Fruit fly (Drosophila melanogaster) whole organism, embryonic: ENCODE results near the gene CG1545.

ENCODE experiments used
- BtbVII ChIP-seq: fragments of 200-800 bp; sonication (Bioruptor generic); optimal IDR thresholded peaks from 3 replicates; lab custom pipeline; 2017; ENCODE audit warnings: missing biosample characterization, mild to moderate bottlenecking, missing genetic modification characterization
- CG13624 ChIP-seq: fragments of 200-800 bp; sonication (Bioruptor generic); optimal IDR thresholded peaks from 2 replicates; lab custom pipeline; 2016; ENCODE audit warnings: missing biosample characterization, missing genetic modification characterization
- CG13775 ChIP-seq: fragments of 200-800 bp; sonication (Bioruptor generic); optimal IDR thresholded peaks from 3 replicates; lab custom pipeline; 2017; ENCODE audit warnings: missing biosample characterization, mild to moderate bottlenecking, missing genetic modification characterization
- CG15269 ChIP-seq: fragments of 200-800 bp; sonication (Bioruptor generic); optimal IDR thresholded peaks from 2 replicates; lab custom pipeline; 2018; ENCODE audit warnings: missing biosample characterization, mild to moderate bottlenecking, missing genetic modification characterization, moderate library complexity
- CG17802 ChIP-seq: fragments of 200-800 bp; sonication (Bioruptor generic); optimal IDR thresholded peaks from 2 replicates; lab custom pipeline; 2018; ENCODE audit warnings: missing biosample characterization, mild to moderate bottlenecking, missing genetic modification characterization, moderate library complexity
- CG1832 ChIP-seq: fragments of 200-800 bp; sonication (Bioruptor generic); optimal IDR thresholded peaks from 2 replicates; lab custom pipeline; 2017; ENCODE audit warnings: missing biosample characterization, mild to moderate bottlenecking, missing genetic modification characterization, inconsistent platforms
- CG30403 ChIP-seq: fragments of 200-800 bp; sonication (Bioruptor generic); optimal IDR thresholded peaks from 3 replicates; lab custom pipeline; 2016; ENCODE audit warnings: missing biosample characterization, missing genetic modification characterization
- CG31441 ChIP-seq: fragments of 200-800 bp; sonication (Bioruptor generic); IDR thresholded peaks from 2 replicates; pipeline ENCODE4 v1.3.6; 2022; ENCODE audit warnings: missing biosample characterization, missing genetic modification characterization
- CG3281 ChIP-seq: fragments of 200-800 bp; sonication (Bioruptor generic); optimal IDR thresholded peaks from 3 replicates; lab custom pipeline; 2017; ENCODE audit warnings: missing biosample characterization, mild to moderate bottlenecking, missing genetic modification characterization
- CG33213 ChIP-seq: fragments of 200-800 bp; sonication (Bioruptor generic); optimal IDR thresholded peaks from 3 replicates; lab custom pipeline; 2016; ENCODE audit warnings: missing biosample characterization, missing genetic modification characterization
- CG3407 ChIP-seq: fragments of 200-800 bp; sonication (Bioruptor generic); optimal IDR thresholded peaks from 2 replicates; lab custom pipeline; 2018; ENCODE audit warnings: missing biosample characterization, mild to moderate bottlenecking, missing genetic modification characterization
- CG4328 ChIP-seq: fragments of 200-800 bp; sonication (Bioruptor generic); optimal IDR thresholded peaks from 3 replicates; lab custom pipeline; 2017; ENCODE audit warnings: missing biosample characterization, missing genetic modification reagents, missing genetic modification characterization
- CG4424 ChIP-seq: fragments of 200-800 bp; sonication (Bioruptor generic); optimal IDR thresholded peaks from 3 replicates; lab custom pipeline; 2016; ENCODE audit warnings: missing biosample characterization, missing genetic modification characterization
- CG4820 ChIP-seq: fragments of 200-800 bp; sonication (Bioruptor generic); optimal IDR thresholded peaks from 3 replicates; lab custom pipeline; 2016; ENCODE audit warnings: missing biosample characterization, missing genetic modification characterization
- CG6813 ChIP-seq: fragments of 200-800 bp; sonication (Bioruptor generic); optimal IDR thresholded peaks from 2 replicates; lab custom pipeline; 2017; ENCODE audit warnings: missing biosample characterization, missing genetic modification characterization, mild to moderate bottlenecking, moderate library complexity, missing genetic modification reagents
- CG6854 ChIP-seq: fragments of 200-800 bp; sonication (Bioruptor generic); optimal IDR thresholded peaks from 3 replicates; lab custom pipeline; 2017; ENCODE audit warnings: missing biosample characterization, mild to moderate bottlenecking, missing genetic modification characterization
- CG7357 ChIP-seq: fragments of 200-800 bp; sonication (Bioruptor generic); IDR thresholded peaks from 3 replicates; pipeline ENCODE4 v1.3.6; 2022; ENCODE audit warnings: missing biosample characterization, missing genetic modification characterization
- CG7372 ChIP-seq: fragments of 200-800 bp; sonication (Bioruptor generic); IDR thresholded peaks from 2 replicates; pipeline ENCODE4 v1.3.6; 2022; ENCODE audit warnings: missing biosample characterization, missing genetic modification characterization
- Dll ChIP-seq: fragments of 200-800 bp; sonication (Bioruptor generic); IDR thresholded peaks from 4 replicates; pipeline ENCODE4 v1.3.6; 2022; ENCODE audit warnings: missing biosample characterization, missing genetic modification characterization; ENCODE audit not compliant: partially characterized antibody
- Doc2 ChIP-seq: fragments of 200-800 bp; sonication (Bioruptor generic); IDR thresholded peaks from 2 replicates; pipeline ENCODE4 v1.3.6; 2022; ENCODE audit warnings: missing biosample characterization, missing genetic modification characterization
- Drgx ChIP-seq: fragments of 200-800 bp; sonication (Bioruptor generic); IDR thresholded peaks from 2 replicates; pipeline ENCODE4 v1.3.6; 2022; ENCODE audit warnings: missing biosample characterization, missing genetic modification characterization
- Eip74EF ChIP-seq, 2 experiments: fragments of 200-800 bp in 1 of 2; fragments of >200 bp in 1 of 2; sonication (Bioruptor generic) in 1 of 2; optimal IDR thresholded peaks; 2 replicates each; lab custom pipeline; 2017 to 2019; ENCODE audit warnings: missing biosample characterization in 2 of 2, missing genetic modification characterization in 2 of 2, mild to moderate bottlenecking in 1 of 2, moderate library complexity in 1 of 2
- Elba2 ChIP-seq: fragments of 200-800 bp; sonication (Bioruptor generic); optimal IDR thresholded peaks from 3 replicates; lab custom pipeline; 2016; ENCODE audit warnings: missing biosample characterization, missing genetic modification characterization
- Hmr ChIP-seq: fragments of 200-800 bp; sonication (Bioruptor generic); optimal IDR thresholded peaks from 3 replicates; lab custom pipeline; 2017; ENCODE audit warnings: mild to moderate bottlenecking, missing biosample characterization, missing genetic modification reagents, missing genetic modification characterization
- Hr3 ChIP-seq: fragments of 200-800 bp; sonication (Bioruptor generic); optimal IDR thresholded peaks from 3 replicates; lab custom pipeline; 2016; ENCODE audit warnings: missing biosample characterization, missing genetic modification characterization
- Jarid2 ChIP-seq: fragments of 200-800 bp; sonication (Bioruptor generic); optimal IDR thresholded peaks from 3 replicates; lab custom pipeline; 2017; ENCODE audit warnings: mild to moderate bottlenecking, missing biosample characterization, missing genetic modification reagents, missing genetic modification characterization
- MTF-1 ChIP-seq: fragments of 200-800 bp; sonication (Bioruptor generic); optimal IDR thresholded peaks from 2 replicates; lab custom pipeline; 2018; ENCODE audit warnings: missing biosample characterization, mild to moderate bottlenecking, missing genetic modification characterization, borderline replicate concordance
- NfI ChIP-seq: fragments of 200-800 bp; sonication (Bioruptor generic); optimal IDR thresholded peaks from 3 replicates; lab custom pipeline; 2018; ENCODE audit warnings: missing biosample characterization, mild to moderate bottlenecking, missing genetic modification characterization, moderate library complexity
- Pdp1 ChIP-seq, 2 experiments: fragments of 200-800 bp; sonication (Bioruptor generic); optimal IDR thresholded peaks; 3 replicates each; lab custom pipeline; 2016; ENCODE audit warnings: missing biosample characterization in 2 of 2, missing genetic modification characterization in 2 of 2, mild to moderate bottlenecking in 1 of 2, moderate library complexity in 1 of 2
- Ptx1 ChIP-seq: fragments of 200-800 bp; sonication (Bioruptor generic); IDR thresholded peaks from 2 replicates; pipeline ENCODE4 v1.3.6; 2022; ENCODE audit warnings: missing biosample characterization, missing genetic modification characterization
- bab2 ChIP-seq: fragments of 200-800 bp; sonication (Bioruptor generic); optimal IDR thresholded peaks from 2 replicates; lab custom pipeline; 2016; ENCODE audit warnings: missing biosample characterization, missing genetic modification characterization
- dmrt99B ChIP-seq: fragments of 200-800 bp; sonication (Bioruptor generic); optimal IDR thresholded peaks from 2 replicates; lab custom pipeline; 2018; ENCODE audit warnings: missing biosample characterization, mild to moderate bottlenecking, missing genetic modification characterization, moderate library complexity
- dpn ChIP-seq, 2 experiments: fragments of 200-800 bp; sonication (Bioruptor generic); optimal IDR thresholded peaks; 3 replicates each; lab custom pipeline; 2016; ENCODE audit warnings: missing biosample characterization in 2 of 2, missing genetic modification characterization in 2 of 2
- fd3F ChIP-seq: fragments of 200-800 bp; sonication (Bioruptor generic); optimal IDR thresholded peaks from 2 replicates; lab custom pipeline; 2018; ENCODE audit warnings: missing biosample characterization, mild to moderate bottlenecking, missing genetic modification characterization, moderate library complexity
- fd96Cb ChIP-seq: fragments of 200-800 bp; sonication (Bioruptor generic); optimal IDR thresholded peaks from 2 replicates; lab custom pipeline; 2018; ENCODE audit warnings: missing biosample characterization, mild to moderate bottlenecking, missing genetic modification characterization, moderate library complexity
- gce ChIP-seq: fragments of 200-800 bp; sonication (Bioruptor generic); IDR thresholded peaks from 3 replicates; pipeline ENCODE4 v1.3.6; 2022; ENCODE audit warnings: missing biosample characterization, missing genetic modification characterization
- gem ChIP-seq: fragments of 200-800 bp; sonication (Bioruptor generic); optimal IDR thresholded peaks from 2 replicates; lab custom pipeline; 2019; ENCODE audit warnings: missing biosample characterization, mild to moderate bottlenecking, missing genetic modification characterization, moderate library complexity
- gt ChIP-seq: fragments of 200-800 bp; sonication (Bioruptor generic); IDR thresholded peaks from 2 replicates; pipeline ENCODE4 v1.3.6; 2022; ENCODE audit warnings: missing biosample characterization, missing genetic modification characterization
- klu ChIP-seq: fragments of 200-800 bp; sonication (Bioruptor generic); IDR thresholded peaks from 2 replicates; pipeline ENCODE4 v1.3.6; 2022; ENCODE audit warnings: missing biosample characterization, missing genetic modification characterization
- maf-S ChIP-seq: fragments of 200-800 bp; sonication (Bioruptor generic); optimal IDR thresholded peaks from 2 replicates; lab custom pipeline; 2016; ENCODE audit warnings: missing biosample characterization, missing genetic modification characterization
- nau ChIP-seq: fragments of 200-800 bp; sonication (Bioruptor generic); optimal IDR thresholded peaks from 3 replicates; lab custom pipeline; 2017; ENCODE audit warnings: missing biosample characterization, mild to moderate bottlenecking, missing genetic modification characterization, missing genetic modification reagents
- pan ChIP-seq, 4 experiments: fragments of >200 bp in 3 of 4; fragments of 200-800 bp in 1 of 4; sonication (Bioruptor generic) in 1 of 4; optimal IDR thresholded peaks in 3 of 4; IDR thresholded peaks in 1 of 4; 2 replicates each; pipeline versions ENCODE4 v1.3.6 to Lab custom; 2017 to 2022; ENCODE audit warnings: missing biosample characterization in 2 of 4, missing genetic modification characterization in 2 of 4, mixed read lengths in 1 of 4
- ranshi ChIP-seq: fragments of 200-800 bp; sonication (Bioruptor generic); IDR thresholded peaks from 2 replicates; pipeline ENCODE4 v1.3.6; 2022; ENCODE audit warnings: missing biosample characterization, missing genetic modification characterization
- shn ChIP-seq: fragments of 200-800 bp; sonication (Bioruptor generic); optimal IDR thresholded peaks from 3 replicates; lab custom pipeline; 2016; ENCODE audit warnings: missing biosample characterization, missing genetic modification characterization
- sug ChIP-seq: fragments of 200-800 bp; optimal IDR thresholded peaks from 2 replicates; lab custom pipeline; 2019; ENCODE audit warnings: missing biosample characterization, mild to moderate bottlenecking, missing genetic modification characterization, moderate library complexity
- tio ChIP-seq: fragments of 200-800 bp; sonication (Bioruptor generic); optimal IDR thresholded peaks from 2 replicates; lab custom pipeline; 2017; ENCODE audit warnings: missing biosample characterization, missing genetic modification characterization, inconsistent platforms
- twi ChIP-seq: fragments of 200-800 bp; optimal IDR thresholded peaks from 2 replicates; lab custom pipeline; 2019; ENCODE audit warnings: missing biosample characterization, mild to moderate bottlenecking, missing genetic modification characterization, moderate library complexity
- wdn ChIP-seq: fragments of 200-800 bp; sonication (Bioruptor generic); IDR thresholded peaks from 2 replicates; pipeline ENCODE4 v1.3.6; 2022; ENCODE audit warnings: missing biosample characterization, missing genetic modification characterization
- zfh1 ChIP-seq: fragments of 200-800 bp; sonication (Bioruptor generic); IDR thresholded peaks from 3 replicates; pipeline ENCODE4 v1.3.6; 2022; ENCODE audit warnings: missing biosample characterization, missing genetic modification characterization

CG1545 gene

DNA sequence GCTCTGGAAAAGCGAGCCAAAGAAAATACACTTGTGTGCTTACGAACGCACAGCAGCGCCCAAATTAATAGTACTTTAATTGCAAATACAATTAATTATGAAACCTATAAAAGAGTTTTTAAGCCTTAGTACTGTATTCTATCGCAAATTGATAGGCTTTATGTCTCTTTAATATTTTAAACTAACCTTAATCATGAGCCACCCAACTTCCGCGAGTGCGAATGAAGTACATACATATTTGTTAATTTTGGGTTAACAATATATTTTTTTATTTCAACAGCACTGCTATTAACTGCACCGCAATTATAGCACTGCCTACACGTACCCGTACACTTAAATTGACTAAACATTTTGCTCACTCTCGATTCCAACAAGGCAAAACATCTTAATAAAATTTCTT, 21.8 kb upstream of the CG1545 start (continued):
- TF ChIP-seq Elba2 (GFP tag; lab: Kevin White, UChicago) (no peak), fd96Cb (tag; lab: Kevin White, UChicago) (peak; percentile 51), gem (peak; percentile 75), CG31441 (GFP tag; lab: Robert Waterston, UW) (peak; percentile 40; the same call in 1 of the 2 replicates), dmrt99B (tag; lab: Kevin White, UChicago) (peak; percentile 29), sug (tag; lab: Kevin White, UChicago) (no peak), Pdp1 (GFP tag; optimal IDR thresholded peaks at IDR 0.05; lab: Kevin White, UChicago) (peak in 1 of 2 experiments; percentile 36), zfh1 (GFP tag; lab: Robert Waterston, UW) (0 out of 3 replicates have a peak, but pooled peaks have one; percentile 12), CG1832 (GFP tag; lab: Kevin White, UChicago) (no peak), Doc2 (GFP tag; lab: Robert Waterston, UW) (no peak), Eip74EF (GFP tag; optimal IDR thresholded peaks at IDR 0.05; lab: Kevin White, UChicago) (no peak), CG4820 (peak; percentile 38), pan (optimal IDR thresholded peaks at IDR 0.05; lab: Kevin White, UChicago) (no peak), pan (GFP tag; optimal IDR thresholded peaks at IDR 0.05 in 1 of 2, IDR thresholded peaks at IDR 0.05 in 1 of 2) (no peak), gce (0 out of 3 replicates have a peak, but pooled peaks have one; percentile 24), Ptx1 (GFP tag; lab: Robert Waterston, UW) (peak; percentile 58), CG6854 (GFP tag; lab: Kevin White, UChicago) (peak; percentile 47), shn (GFP tag; lab: Kevin White, UChicago) (peak; percentile 16), NfI (GFP tag; lab: Kevin White, UChicago) (peak; percentile 49), bab2 (GFP tag; lab: Kevin White, UChicago) (no peak), maf-S (GFP tag; lab: Kevin White, UChicago) (no peak), gt (GFP tag; lab: Robert Waterston, UW) (no peak), CG13775 (GFP tag; lab: Kevin White, UChicago) (peak; percentile 32), CG6813 (GFP tag; lab: Kevin White, UChicago) (peak; percentile 50), Dll (GFP tag; lab: Robert Waterston, UW) (no peak), MTF-1 (GFP tag; lab: Kevin White, UChicago) (no peak), CG4328 (no peak), CG13624 (GFP tag; lab: Kevin White, UChicago) (peak; percentile 2), fd3F (peak; percentile 31), twi (no peak), CG33213 (GFP tag; lab: Kevin White, UChicago) (no peak), Hr3 (peak; percentile 9), CG3281 (GFP tag; lab: Kevin White, UChicago) (peak; percentile 63), klu (GFP tag; lab: Robert Waterston, UW) (0 out of 2 replicates have a peak, but pooled peaks have one; percentile 14), ranshi (GFP tag; lab: Robert Waterston, UW) (peak; percentile 51; the same call in 1 of the 2 replicates), CG30403 (no peak), Hmr (GFP tag; lab: Kevin White, UChicago) (peak; percentile 67), CG17802 (tag; lab: Kevin White, UChicago) (no peak), Drgx (GFP tag; lab: Robert Waterston, UW) (peak; percentile 58), CG7372 (GFP tag; lab: Robert Waterston, UW) (peak; percentile 43; the same call in 1 of the 2 replicates), nau (GFP tag; lab: Kevin White, UChicago) (no peak), CG7357 (GFP tag; lab: Robert Waterston, UW) (0 out of 3 replicates have a peak, but pooled peaks have one; percentile 26), CG15269 (peak; percentile 71), dpn (GFP tag; optimal IDR thresholded peaks at IDR 0.05; lab: Kevin White, UChicago) (peak in 1 of 2 experiments; percentile 57), tio (GFP tag; lab: Kevin White, UChicago) (peak; percentile 58), CG3407 (no peak), Jarid2 (peak; percentile 3), wdn (no peak), CG4424 (GFP tag; lab: Kevin White, UChicago) (peak; percentile 1), BtbVII (GFP tag; lab: Kevin White, UChicago) (peak; percentile 49)
